Worm (Caenorhabditis elegans) whole organism, young adult: Measurements from ENCODE around the gene rol-3.

ENCODE experiments used
- F39B2.1 ChIP-seq: fragments of 200-800 bp; sonication (Bioruptor generic); IDR thresholded peaks from 2 replicates; pipeline ENCODE4 v1.3.6; 2022; ENCODE audit warnings: missing genetic modification reagents, missing genetic modification characterization, missing compliant biosample characterization
- T07F8.4 ChIP-seq: sonication (generic microtip); optimal IDR thresholded peaks from 2 replicates; lab custom pipeline; 2016; ENCODE audit warnings: mild to moderate bottlenecking, missing genetic modification characterization, moderate library complexity, missing compliant biosample characterization
- fkh-3 ChIP-seq: sonication (generic microtip); optimal IDR thresholded peaks from 2 replicates; lab custom pipeline; 2016; ENCODE audit warnings: mild to moderate bottlenecking, missing genetic modification characterization, missing compliant biosample characterization
- snpc-1.3 ChIP-seq: sonication (generic microtip); optimal IDR thresholded peaks from 2 replicates; lab custom pipeline; 2017; ENCODE audit warnings: missing genetic modification characterization, mild to moderate bottlenecking, missing compliant biosample characterization, antibody characterized with exemption, moderate library complexity, missing genotype, missing genetic modification reagents; ENCODE audit not compliant: insufficient read depth

DNA sequence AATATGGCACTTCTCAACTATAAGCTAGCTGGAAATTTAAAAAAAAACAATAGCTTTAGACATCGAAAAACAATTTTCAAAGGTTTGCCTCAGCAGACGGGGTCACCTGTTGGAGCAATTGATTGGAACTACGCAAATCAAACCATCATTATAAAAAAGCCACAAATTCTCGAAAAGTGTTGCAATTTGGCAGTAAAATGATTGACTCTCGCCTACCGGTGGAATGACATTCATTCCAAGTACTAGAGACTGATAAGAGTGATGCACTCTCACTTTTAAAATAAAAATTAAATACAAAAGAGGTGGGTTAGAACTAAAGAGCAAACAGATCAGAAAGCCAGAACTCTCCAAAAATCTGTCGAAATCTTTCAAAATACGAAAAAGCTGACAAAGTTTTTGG is 47.2 kb upstream of the rol-3 start:
- TF ChIP-seq fkh-3 (tag; lab: Kevin White, UChicago), result no peak
- no peak for TF ChIP-seq F39B2.1 (GFP tag; lab: Robert Waterston, UW)
- TF ChIP-seq snpc-1.3 (tag; lab: Kevin White, UChicago), result no peak
- TF ChIP-seq T07F8.4 (tag; lab: Kevin White, UChicago), result no peak
